Fruit fly (Drosophila melanogaster): Measurements from ENCODE around the gene CG32263.

CG32263 gene

DNA sequence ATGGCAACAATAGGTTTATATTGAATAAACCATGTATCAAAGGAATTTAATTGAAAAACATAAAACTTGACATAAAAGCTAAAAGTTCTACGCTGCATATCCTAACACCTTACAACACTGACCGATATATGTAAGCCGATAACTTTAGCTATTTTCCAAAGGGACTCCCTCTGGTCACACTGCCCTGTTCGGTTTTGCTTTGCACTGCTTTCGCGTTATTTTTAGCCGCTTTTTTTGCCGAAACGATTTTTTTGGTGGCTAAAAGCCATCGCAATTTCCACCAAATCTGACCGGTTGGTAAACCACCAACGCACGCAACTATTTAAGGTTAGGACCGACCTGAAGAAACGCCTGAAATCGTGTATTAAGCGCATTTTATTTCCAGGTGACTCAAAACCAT is at the start of gene CG32263, which contains the start of gene PIG-B:
TSS of gene CG32263 (minus strand) at position 26 of the 400 bp plus-strand sequence.
TSS of gene PIG-B (plus strand) at position 175 of the 400 bp plus-strand sequence.
- TF ChIP-seq CG6683 (GFP tag; optimal IDR thresholded peaks at IDR 0.05) (no peak), dmrt11E (tag; optimal IDR thresholded peaks at IDR 0.05) (no peak), hkb (optimal IDR thresholded peaks at IDR 0.05) (peak; percentile 43), hkb (GFP tag; IDR thresholded peaks at IDR 0.05) (no peak), CG9876 (GFP tag; optimal IDR thresholded peaks at IDR 0.05) (no peak), CG12659 (GFP tag; optimal IDR thresholded peaks at IDR 0.05) (peak; percentile 49), CG18476 (GFP tag; optimal IDR thresholded peaks at IDR 0.05) (no peak), trem (tag; optimal IDR thresholded peaks at IDR 0.05) (peak; percentile 38), Elba2 (GFP tag; optimal IDR thresholded peaks at IDR 0.05) (no peak), schlank (tag; optimal IDR thresholded peaks at IDR 0.05) (no peak), CG13287 (GFP tag; IDR thresholded peaks at IDR 0.05; ENCODE audit: partially characterized antibody) (peak; percentile 86), bigmax (GFP tag; optimal IDR thresholded peaks at IDR 0.05) (peak; percentile 87), CG10267 (tag; optimal IDR thresholded peaks at IDR 0.05) (peak; percentile 88), Sin3A (optimal IDR thresholded peaks at IDR 0.05) (peak; percentile 65), CG9797 (GFP tag; optimal IDR thresholded peaks at IDR 0.05) (peak; percentile 68), wor (GFP tag; IDR thresholded peaks at IDR 0.05) (no peak), B-H1 (GFP tag; IDR thresholded peaks at IDR 0.05) (no peak), Pdp1 (GFP tag; optimal IDR thresholded peaks at IDR 0.05) (peak in 1 of 2 experiments; percentile 37), scrt (GFP tag; optimal IDR thresholded peaks at IDR 0.05) (no peak), Bgb (GFP tag; IDR thresholded peaks at IDR 0.05; ENCODE audit: partially characterized antibody) (peak; percentile 79), Dp (GFP tag; optimal IDR thresholded peaks at IDR 0.05) (peak; percentile 47), Six4 (GFP tag; optimal IDR thresholded peaks at IDR 0.05) (no peak), Med (GFP tag) (peak; percentile 85), jumu (GFP tag; optimal IDR thresholded peaks at IDR 0.05) (peak; percentile 45), pzg (GFP tag; optimal IDR thresholded peaks at IDR 0.05) (peak; percentile 78), zen2 (GFP tag; IDR thresholded peaks at IDR 0.05; ENCODE audit: partially characterized antibody) (peak; percentile 86), ci (GFP tag; IDR thresholded peaks at IDR 0.05) (0 out of 3 replicates have a peak, but pooled peaks have one; percentile 40), CG4360 (GFP tag; IDR thresholded peaks at IDR 0.05) (0 out of 2 replicates have a peak, but pooled peaks have one; percentile 38), amos (GFP tag; IDR thresholded peaks at IDR 0.05; ENCODE audit: partially characterized antibody) (peak; percentile 70), disco-r (GFP tag; optimal IDR thresholded peaks at IDR 0.05) (no peak), HLH4C (GFP tag; IDR thresholded peaks at IDR 0.05; ENCODE audit: partially characterized antibody) (peak; percentile 66), inv (GFP tag; IDR thresholded peaks at IDR 0.05; ENCODE audit: partially characterized antibody) (peak; percentile 21; the same call in 1 of the 2 replicates), da (GFP tag; optimal IDR thresholded peaks at IDR 0.05) (no peak), vnd (GFP tag; IDR thresholded peaks at IDR 0.05; ENCODE audit: partially characterized antibody) (peak; percentile 46; the same call in 1 of the 3 replicates), CG14710 (tag; optimal IDR thresholded peaks at IDR 0.05) (peak; percentile 29), ftz-f1 (GFP tag; optimal IDR thresholded peaks at IDR 0.05) (no peak), Mes4 (GFP tag; optimal IDR thresholded peaks at IDR 0.05) (no peak), CG2116 (GFP tag; optimal IDR thresholded peaks at IDR 0.05) (peak; percentile 43), CG4617 (GFP tag; optimal IDR thresholded peaks at IDR 0.05; ENCODE audit: borderline replicate concordance) (peak; percentile 64), Sox102F (GFP tag; optimal IDR thresholded peaks at IDR 0.05) (no peak), lov (optimal IDR thresholded peaks at IDR 0.05) (no peak), lov (GFP tag; IDR thresholded peaks at IDR 0.05) (no peak), Doc2 (GFP tag; IDR thresholded peaks at IDR 0.05) (no peak), CG16813 (GFP tag; IDR thresholded peaks at IDR 0.05; ENCODE audit: partially characterized antibody) (peak; percentile 70), CG15514 (GFP tag; optimal IDR thresholded peaks at IDR 0.05) (peak; percentile 42), grau (tag; optimal IDR thresholded peaks at IDR 0.05) (peak; percentile 24), CG11093 (GFP tag; IDR thresholded peaks at IDR 0.05) (no peak), CG34422 (GFP tag; IDR thresholded peaks at IDR 0.05) (peak; percentile 44; the same call in 1 of the 3 replicates), pho (GFP tag; optimal IDR thresholded peaks at IDR 0.05) (peak; percentile 6), knrl (GFP tag; IDR thresholded peaks at IDR 0.05; ENCODE audit: partially characterized antibody) (peak; percentile 47; the same call in 2 of the 3 replicates)

Data from whole organism, embryonic.